Worm (Caenorhabditis elegans) whole organism, dauer: ENCODE results near the gene srz-6.

Experiments
- unc-62 ChIP-seq: sonication (generic microtip); optimal IDR thresholded peaks from 2 replicates; lab custom pipeline; 2017; ENCODE audit warnings: missing biosample characterization, missing genetic modification reagents, missing genetic modification characterization

Gene srz-6

ce11 chrII:12480811-12481210, 11.2 kb upstream of the srz-6 start, which contains the start of gene arrd-9:
Gene arrd-9 (minus strand): TSS chrII:12480911.
- no peak for TF ChIP-seq unc-62

- no peak for TF ChIP-seq unc-62
Measured at ce11 chrII:12481645-12482044, 10.4 kb upstream of the srz-6 start.

ce11 chrII:12482622-12483021, 9.4 kb upstream of the srz-6 start, which contains the start of gene fbxb-102:
Gene fbxb-102 (plus strand): TSS chrII:12482922.
- no peak for TF ChIP-seq unc-62

ce11 chrII:12485060-12485459, 7.0 kb upstream of the srz-6 start, which contains the start of gene F15A4.10:
Gene F15A4.10 (minus strand): TSS chrII:12485160.
- no peak for TF ChIP-seq unc-62

ce11 chrII:12488810-12489209, 3.2 kb upstream of the srz-6 start:
- no peak for TF ChIP-seq unc-62

ce11 chrII:12489903-12490302, 2.1 kb upstream of the srz-6 start, which contains the start of gene T21B4.15:
Gene T21B4.15 (plus strand): TSS chrII:12490203.
- TF ChIP-seq unc-62 = no peak

ce11 chrII:12494067-12494477, 2.0 kb downstream of the srz-6 start:
- TF ChIP-seq unc-62 = no peak

ce11 chrII:12494556-12495131, 2.6 kb downstream of the srz-6 start, which contains the start of gene col-85:
Gene col-85 (minus strand): TSS chrII:12495095.
- TF ChIP-seq unc-62 = no peak

- no peak for TF ChIP-seq unc-62
Measured at ce11 chrII:12496981-12497380, 4.9 kb downstream of the srz-6 start, which contains the start of gene T21B4.3. Gene T21B4.3 (minus strand): TSS chrII:12497081.

- TF ChIP-seq unc-62 = no peak
Measured at ce11 chrII:12499969-12500368, 7.9 kb downstream of the srz-6 start.

- no peak for TF ChIP-seq unc-62
Measured at ce11 chrII:12502784-12503183, 10.7 kb downstream of the srz-6 start, which contains the start of gene ador-1. Gene ador-1 (minus strand): TSS chrII:12502884.

- no peak for TF ChIP-seq unc-62
Measured at ce11 chrII:12506511-12506910, 14.5 kb downstream of the srz-6 start.

ce11 chrII:12507038-12507437, 15.0 kb downstream of the srz-6 start, which contains the start of gene srh-68:
Gene srh-68 (plus strand): TSS chrII:12507338.
- TF ChIP-seq unc-62 = no peak

- no peak for TF ChIP-seq unc-62
Measured at ce11 chrII:12508650-12509049, 16.6 kb downstream of the srz-6 start, which contains the start of gene srh-67. Gene srh-67 (plus strand): TSS chrII:12508950.

- no peak for TF ChIP-seq unc-62
Measured at ce11 chrII:12511866-12512265, 19.8 kb downstream of the srz-6 start, which contains the start of gene srh-73. Gene srh-73 (plus strand): TSS chrII:12512166.

ce11 chrII:12514620-12515019, 22.6 kb downstream of the srz-6 start, which contains the start of gene srh-69:
Gene srh-69 (minus strand): TSS chrII:12514720.
- TF ChIP-seq unc-62 = no peak

ce11 chrII:12516313-12516712, 24.3 kb downstream of the srz-6 start, which contains the start of gene srh-61:
Gene srh-61 (minus strand): TSS chrII:12516413.
- TF ChIP-seq unc-62 = no peak

ce11 chrII:12518008-12518407, 26.0 kb downstream of the srz-6 start:
- TF ChIP-seq unc-62 = no peak
